ENCODE assay signal across 4 fruit fly cellular contexts in genomic region chr2L:17778287-17778762, dm6.
TF ChIP-seq lines count a peak whose summit lies in the region.

Gene CadN, minus strand, starts transcription at chr2L:17778340.

- no peak for TF ChIP-seq CTCF in whole organism, embryonic (GFP tag; optimal IDR thresholded peaks at IDR 0.05; lab: Kevin White, UChicago)

TF ChIP-seq in whole organism, embryonic, 481 proteins besides CTCF, POLR2A, EP300 and RAD21 (continues in another document):
- no peak for TF ChIP-seq Hmx (GFP tag; optimal IDR thresholded peaks at IDR 0.05; lab: Kevin White, UChicago)
- no peak for TF ChIP-seq Hr39 (optimal IDR thresholded peaks at IDR 0.05; lab: Kevin White, UChicago)
- TF ChIP-seq CG18619 (GFP tag; optimal IDR thresholded peaks at IDR 0.05; lab: Kevin White, UChicago): no peak
- no peak for TF ChIP-seq croc (GFP tag; conservative IDR thresholded peaks at IDR 0.05; lab: Robert Waterston, UW)
- peak; percentile 49 for TF ChIP-seq kah (GFP tag; optimal IDR thresholded peaks at IDR 0.05; lab: Kevin White, UChicago)
- TF ChIP-seq CG4328 (GFP tag; optimal IDR thresholded peaks at IDR 0.05; lab: Kevin White, UChicago): no peak
- TF ChIP-seq schlank (tag; optimal IDR thresholded peaks at IDR 0.05; lab: Kevin White, UChicago): no peak
- no peak for TF ChIP-seq CG17568 (GFP tag; optimal IDR thresholded peaks at IDR 0.05; lab: Kevin White, UChicago)
- no peak for TF ChIP-seq CG12071 (GFP tag; optimal IDR thresholded peaks at IDR 0.05; lab: Kevin White, UChicago)
- no peak for TF ChIP-seq ato (GFP tag; IDR thresholded peaks at IDR 0.05; lab: Robert Waterston, UW; ENCODE audit: partially characterized antibody)
- TF ChIP-seq ttk (GFP tag; IDR thresholded peaks at IDR 0.05; lab: Robert Waterston, UW): no peak
- no peak for TF ChIP-seq luna (GFP tag; optimal IDR thresholded peaks at IDR 0.05; lab: Kevin White, UChicago)
- TF ChIP-seq Bgb (GFP tag; IDR thresholded peaks at IDR 0.05; lab: Robert Waterston, UW; ENCODE audit: partially characterized antibody): no peak
- peak; percentile 86 for TF ChIP-seq CG12769 (tag; optimal IDR thresholded peaks at IDR 0.05; lab: Kevin White, UChicago)
- peak; percentile 83 for TF ChIP-seq CG12236 (GFP tag; optimal IDR thresholded peaks at IDR 0.05; lab: Kevin White, UChicago)
- no peak for TF ChIP-seq hbn (GFP tag; IDR thresholded peaks at IDR 0.05; lab: Robert Waterston, UW; ENCODE audit: partially characterized antibody)
- TF ChIP-seq CG6175 (GFP tag; IDR thresholded peaks at IDR 0.05; lab: Robert Waterston, UW): no peak
- peak; percentile 33 for TF ChIP-seq CG2712 (tag; optimal IDR thresholded peaks at IDR 0.05; lab: Kevin White, UChicago)
- no peak for TF ChIP-seq CG2889 (GFP tag; IDR thresholded peaks at IDR 0.05; lab: Robert Waterston, UW)
- TF ChIP-seq CG11696 (GFP tag; IDR thresholded peaks at IDR 0.05; lab: Robert Waterston, UW): no peak
- TF ChIP-seq esg (GFP tag; conservative IDR thresholded peaks at IDR 0.05; lab: Robert Waterston, UW): no peak
- TF ChIP-seq CG6254 (GFP tag; optimal IDR thresholded peaks at IDR 0.05; lab: Kevin White, UChicago): no peak
- TF ChIP-seq CG31441 (GFP tag; IDR thresholded peaks at IDR 0.05; lab: Robert Waterston, UW): no peak

TF ChIP-seq in whole organism, prepupa, 60 proteins besides CTCF, POLR2A, EP300 and RAD21 (continues in another document):
- peak; percentile 51 for TF ChIP-seq Sox14 (GFP tag; optimal IDR thresholded peaks at IDR 0.05; lab: Kevin White, UChicago)
- no peak for TF ChIP-seq fkh (GFP tag; optimal IDR thresholded peaks at IDR 0.05; lab: Kevin White, UChicago)
- TF ChIP-seq pdm3 (GFP tag; optimal IDR thresholded peaks at IDR 0.05; lab: Kevin White, UChicago): peak; percentile 38
- TF ChIP-seq fd85E (GFP tag; optimal IDR thresholded peaks at IDR 0.05; lab: Kevin White, UChicago): no peak
- peak; percentile 11 for TF ChIP-seq Hr39 (GFP tag; optimal IDR thresholded peaks at IDR 0.05; lab: Kevin White, UChicago)
- TF ChIP-seq CG10631 (GFP tag; optimal IDR thresholded peaks at IDR 0.05; lab: Kevin White, UChicago): no peak
- peak; percentile 56 for TF ChIP-seq CG6854 (GFP tag; optimal IDR thresholded peaks at IDR 0.05; lab: Kevin White, UChicago)
- TF ChIP-seq eg (GFP tag; IDR thresholded peaks at IDR 0.05; lab: Robert Waterston, UW): peak; percentile 87
- no peak for TF ChIP-seq CG11294 (GFP tag; IDR thresholded peaks at IDR 0.05; lab: Robert Waterston, UW)
- no peak for TF ChIP-seq vri (GFP tag; optimal IDR thresholded peaks at IDR 0.05; lab: Kevin White, UChicago)
- TF ChIP-seq ss (GFP tag; optimal IDR thresholded peaks at IDR 0.05; lab: Kevin White, UChicago): peak; percentile 76 to 81
- peak; percentile 50 for TF ChIP-seq OdsH (GFP tag; optimal IDR thresholded peaks at IDR 0.05; lab: Kevin White, UChicago)
- TF ChIP-seq acj6 (GFP tag; optimal IDR thresholded peaks at IDR 0.05; lab: Kevin White, UChicago): peak; percentile 26
- peak; percentile 85 for TF ChIP-seq CG6163 (GFP tag; IDR thresholded peaks at IDR 0.05; lab: Robert Waterston, UW)
- peak; percentile 60; the same call in 2 of the 3 replicates for TF ChIP-seq CG8119 (GFP tag; IDR thresholded peaks at IDR 0.05; lab: Robert Waterston, UW)
- peak; percentile 40 for TF ChIP-seq Hr4 (GFP tag; optimal IDR thresholded peaks at IDR 0.05; lab: Kevin White, UChicago)
- TF ChIP-seq dsx (GFP tag; optimal IDR thresholded peaks at IDR 0.05; lab: Kevin White, UChicago; ENCODE audit: poor library complexity, severe bottlenecking): peak; percentile 62
- no peak for TF ChIP-seq Hr38 (GFP tag; optimal IDR thresholded peaks at IDR 0.05; lab: Kevin White, UChicago)
- TF ChIP-seq Eip78C (GFP tag; lab: Kevin White, UChicago): peak; percentile 67
- TF ChIP-seq CG31627 (GFP tag; optimal IDR thresholded peaks at IDR 0.05; lab: Kevin White, UChicago): no peak
- peak; percentile 67 for TF ChIP-seq Ets96B (tag; optimal IDR thresholded peaks at IDR 0.05; lab: Kevin White, UChicago)
- no peak for TF ChIP-seq cyc (GFP tag; optimal IDR thresholded peaks at IDR 0.05; lab: Kevin White, UChicago)
- TF ChIP-seq dac (GFP tag; optimal IDR thresholded peaks at IDR 0.05; lab: Kevin White, UChicago): peak; percentile 70
- TF ChIP-seq spab (GFP tag; optimal IDR thresholded peaks at IDR 0.05; lab: Kevin White, UChicago): peak; percentile 63

TF ChIP-seq in whole organism, pupa, 21 proteins besides CTCF, POLR2A, EP300 and RAD21:
- TF ChIP-seq Pif1B (GFP tag; optimal IDR thresholded peaks at IDR 0.05; lab: Kevin White, UChicago) (peak; percentile 73), CG13204 (GFP tag; optimal IDR thresholded peaks at IDR 0.05; lab: Kevin White, UChicago) (peak; percentile 80), gl (tag; optimal IDR thresholded peaks at IDR 0.05; lab: Kevin White, UChicago) (peak; percentile 88), CG9948 (tag; optimal IDR thresholded peaks at IDR 0.05; lab: Kevin White, UChicago) (peak; percentile 27), CG8301 (tag; optimal IDR thresholded peaks at IDR 0.05; lab: Kevin White, UChicago) (peak; percentile 77), CG8159 (tag; optimal IDR thresholded peaks at IDR 0.05; lab: Kevin White, UChicago) (peak; percentile 49), D1 (tag; optimal IDR thresholded peaks at IDR 0.05; lab: Kevin White, UChicago) (peak; percentile 47), CG10348 (GFP tag; IDR thresholded peaks at IDR 0.05; lab: Robert Waterston, UW) (no peak), CG15710 (tag; optimal IDR thresholded peaks at IDR 0.05; lab: Kevin White, UChicago) (peak; percentile 64), CG14655 (GFP tag; optimal IDR thresholded peaks at IDR 0.05; lab: Kevin White, UChicago) (peak; percentile 79), rn (GFP tag; IDR thresholded peaks at IDR 0.05; lab: Robert Waterston, UW) (peak; percentile 41; the same call in 1 of the 2 replicates), Ets98B (GFP tag; IDR thresholded peaks at IDR 0.05; lab: Robert Waterston, UW) (peak; percentile 85), CG4496 (GFP tag; IDR thresholded peaks at IDR 0.05; lab: Robert Waterston, UW) (peak; percentile 93), CG12605 (GFP tag; IDR thresholded peaks at IDR 0.05; lab: Robert Waterston, UW) (peak; percentile 94), CG34367 (tag; optimal IDR thresholded peaks at IDR 0.05; lab: Kevin White, UChicago) (peak; percentile 71), Snoo (tag; optimal IDR thresholded peaks at IDR 0.05; lab: Kevin White, UChicago) (peak; percentile 26), CG32121 (GFP tag; IDR thresholded peaks at IDR 0.05; lab: Robert Waterston, UW) (peak; percentile 81), EcR (GFP tag; optimal IDR thresholded peaks at IDR 0.05; lab: Kevin White, UChicago) (peak; percentile 37), CG17806 (tag; optimal IDR thresholded peaks at IDR 0.05; lab: Kevin White, UChicago) (peak; percentile 57), Pif1A (GFP tag; optimal IDR thresholded peaks at IDR 0.05; lab: Kevin White, UChicago) (peak; percentile 70), fd96Ca (GFP tag; IDR thresholded peaks at IDR 0.05; lab: Robert Waterston, UW) (peak; percentile 87)

TF ChIP-seq in whole organism, wandering third instar larva, 38 proteins besides CTCF, POLR2A, EP300 and RAD21:
- TF ChIP-seq Jra (GFP tag; optimal IDR thresholded peaks at IDR 0.05; lab: Kevin White, UChicago): no peak
- TF ChIP-seq Sp1 (GFP tag; optimal IDR thresholded peaks at IDR 0.05; lab: Kevin White, UChicago): no peak
- TF ChIP-seq h (GFP tag; optimal IDR thresholded peaks at IDR 0.05; lab: Kevin White, UChicago): no peak
- no peak for TF ChIP-seq Abd-B (GFP tag; optimal IDR thresholded peaks at IDR 0.05; lab: Kevin White, UChicago)
- TF ChIP-seq Myc (optimal IDR thresholded peaks at IDR 0.05; lab: Kevin White, UChicago): no peak
- TF ChIP-seq sage (GFP tag; optimal IDR thresholded peaks at IDR 0.05; lab: Kevin White, UChicago): no peak
- peak; percentile 17 for TF ChIP-seq rgr (GFP tag; optimal IDR thresholded peaks at IDR 0.05; lab: Kevin White, UChicago)
- TF ChIP-seq GATAd (GFP tag; optimal IDR thresholded peaks at IDR 0.05; lab: Kevin White, UChicago): no peak
- TF ChIP-seq dmrt93B (GFP tag; optimal IDR thresholded peaks at IDR 0.05; lab: Kevin White, UChicago): no peak
- TF ChIP-seq Hr78 (GFP tag; optimal IDR thresholded peaks at IDR 0.05; lab: Kevin White, UChicago): no peak
- TF ChIP-seq fru (GFP tag; optimal IDR thresholded peaks at IDR 0.05; lab: Kevin White, UChicago): no peak
- no peak for TF ChIP-seq brk (GFP tag; optimal IDR thresholded peaks at IDR 0.05; lab: Kevin White, UChicago)
- no peak for TF ChIP-seq N (GFP tag; optimal IDR thresholded peaks at IDR 0.05; lab: Kevin White, UChicago)
- no peak for TF ChIP-seq Dfd (GFP tag; optimal IDR thresholded peaks at IDR 0.05; lab: Kevin White, UChicago)
- peak; percentile 12 for TF ChIP-seq Vsx2 (GFP tag; optimal IDR thresholded peaks at IDR 0.05; lab: Kevin White, UChicago; ENCODE audit: partially characterized antibody)

Comparison
In these comparisons a context has a peak if more than half of its experiments do, and no peak if none do; other contexts are left out.
1. Of the 7 proteins assayed by ChIP-seq in both whole organism, embryonic and whole organism, prepupa: peak only in whole organism, embryonic: Blimp-1; only in whole organism, prepupa: CG16779, CG6854, Gug, Hr39 and Lpt; in both: Sox102F; in neither: 0.